Worm (Caenorhabditis elegans) whole organism, young adult: ENCODE results near the gene clec-163.

Source experiments
- B0336.3 ChIP-seq: fragments of 200-800 bp; sonication (Bioruptor generic); IDR thresholded peaks from 2 replicates; pipeline ENCODE4 v1.3.6; 2022; ENCODE audit warnings: missing genetic modification characterization, missing compliant biosample characterization
- F22D6.2 ChIP-seq: sonication (generic microtip); optimal IDR thresholded peaks from 2 replicates; lab custom pipeline; 2016; ENCODE audit warnings: mild to moderate bottlenecking, missing genetic modification characterization, missing compliant biosample characterization
- F23B12.7 ChIP-seq: sonication (generic microtip); optimal IDR thresholded peaks from 2 replicates; lab custom pipeline; 2017; ENCODE audit warnings: missing genetic modification characterization, mild to moderate bottlenecking, missing compliant biosample characterization, antibody characterized with exemption, moderate library complexity; ENCODE audit not compliant: insufficient read depth
- F39B2.1 ChIP-seq: fragments of 200-800 bp; sonication (Bioruptor generic); IDR thresholded peaks from 2 replicates; pipeline ENCODE4 v1.3.6; 2022; ENCODE audit warnings: missing genetic modification reagents, missing genetic modification characterization, missing compliant biosample characterization
- F52B5.7 ChIP-seq: sonication (generic microtip); optimal IDR thresholded peaks from 2 replicates; lab custom pipeline; 2016; ENCODE audit warnings: mild to moderate bottlenecking, missing genetic modification characterization, missing compliant biosample characterization
- K12H6.12 ChIP-seq: fragments of 200-800 bp; sonication (Bioruptor generic); optimal IDR thresholded peaks from 2 replicates; lab custom pipeline; 2018; ENCODE audit warnings: mild to moderate bottlenecking, missing genetic modification characterization, missing compliant biosample characterization
- T07F8.4 ChIP-seq: sonication (generic microtip); optimal IDR thresholded peaks from 2 replicates; lab custom pipeline; 2016; ENCODE audit warnings: mild to moderate bottlenecking, missing genetic modification characterization, moderate library complexity, missing compliant biosample characterization
- Y67H2A.10 ChIP-seq: fragments of 200-800 bp; sonication (Bioruptor generic); conservative IDR thresholded peaks from 2 replicates; pipeline ENCODE4 v1.3.6; 2022; ENCODE audit warnings: missing genetic modification reagents, missing genetic modification characterization, missing compliant biosample characterization
- ZK185.1 ChIP-seq: sonication (generic microtip); optimal IDR thresholded peaks from 2 replicates; lab custom pipeline; 2016; ENCODE audit warnings: mild to moderate bottlenecking, missing genetic modification characterization, missing compliant biosample characterization; ENCODE audit not compliant: poor library complexity, severe bottlenecking
- ama-1 ChIP-seq, 3 experiments: fragments of 150-350 bp in 1 of 3; sonication (generic microtip) in 2 of 3; optimal IDR thresholded peaks; 2 replicates each; lab custom pipeline; 2014 to 2018; ENCODE audit warnings: missing biosample characterization in 2 of 3, missing genetic modification characterization in 2 of 3, missing genetic modification reagents in 2 of 3
- aptf-2 ChIP-seq: fragments of 200-800 bp; sonication (Bioruptor generic); conservative IDR thresholded peaks from 2 replicates; pipeline ENCODE4 v1.3.6; 2022; ENCODE audit warnings: missing genetic modification reagents, missing genetic modification characterization, missing compliant biosample characterization
- attf-5 ChIP-seq: fragments of 200-800 bp; sonication (Bioruptor generic); optimal IDR thresholded peaks from 2 replicates; lab custom pipeline; 2018; ENCODE audit warnings: mild to moderate bottlenecking, missing genetic modification characterization, missing compliant biosample characterization
- ccch-3 ChIP-seq: fragments of 200-800 bp; sonication (Bioruptor generic); optimal IDR thresholded peaks from 2 replicates; lab custom pipeline; 2018; ENCODE audit warnings: mild to moderate bottlenecking, missing genetic modification characterization, missing compliant biosample characterization
- ceh-100 ChIP-seq: fragments of 200-800 bp; sonication (Bioruptor generic); IDR thresholded peaks from 2 replicates; pipeline ENCODE4 v1.3.6; 2022; ENCODE audit warnings: missing genetic modification reagents, missing genetic modification characterization, missing compliant biosample characterization
- ceh-27 ChIP-seq: fragments of 200-800 bp; sonication (Bioruptor generic); optimal IDR thresholded peaks from 2 replicates; lab custom pipeline; 2018; ENCODE audit warnings: mild to moderate bottlenecking, missing genetic modification characterization, moderate library complexity, missing compliant biosample characterization
- ceh-40 ChIP-seq: fragments of 200-800 bp; sonication (Bioruptor generic); IDR thresholded peaks from 2 replicates; pipeline ENCODE4 v1.3.6; 2022; ENCODE audit warnings: missing genetic modification characterization, missing compliant biosample characterization
- ceh-58 ChIP-seq: fragments of 200-800 bp; sonication (Bioruptor generic); IDR thresholded peaks from 2 replicates; pipeline ENCODE4 v1.3.6; 2022; ENCODE audit warnings: missing genetic modification characterization, missing compliant biosample characterization
- ceh-79 ChIP-seq: sonication (generic microtip); optimal IDR thresholded peaks from 2 replicates; lab custom pipeline; 2017; ENCODE audit warnings: mild to moderate bottlenecking, missing genetic modification characterization, missing compliant biosample characterization
- dpl-1 ChIP-seq: fragments of 150-350 bp; optimal IDR thresholded peaks from 2 replicates; lab custom pipeline; 2014; ENCODE audit warnings: missing biosample characterization, missing genetic modification reagents, missing genetic modification characterization
- efl-1 ChIP-seq: fragments of 150-350 bp; optimal IDR thresholded peaks from 2 replicates; lab custom pipeline; 2014; ENCODE audit warnings: missing biosample characterization, missing genetic modification reagents, missing genetic modification characterization
- egrh-3 ChIP-seq: fragments of 200-800 bp; sonication (Bioruptor generic); IDR thresholded peaks from 2 replicates; pipeline ENCODE4 v1.3.6; 2022; ENCODE audit warnings: missing genetic modification reagents, missing genetic modification characterization, missing compliant biosample characterization
- ekl-4 ChIP-seq: fragments of 200-800 bp; sonication (Bioruptor generic); IDR thresholded peaks from 2 replicates; pipeline ENCODE4 v1.3.6; 2022; ENCODE audit warnings: missing genetic modification reagents, missing genetic modification characterization, missing compliant biosample characterization
- ets-4 ChIP-seq: fragments of 200-800 bp; sonication (Bioruptor generic); optimal IDR thresholded peaks from 2 replicates; lab custom pipeline; 2018; ENCODE audit warnings: mild to moderate bottlenecking, missing genetic modification characterization, missing compliant biosample characterization
- him-1 ChIP-seq: sonication (generic microtip); optimal IDR thresholded peaks from 2 replicates; lab custom pipeline; 2016; ENCODE audit warnings: missing genotype, missing genetic modification reagents, missing genetic modification characterization, missing compliant biosample characterization
- hmg-20 ChIP-seq: fragments of 200-800 bp; sonication (Bioruptor generic); IDR thresholded peaks from 2 replicates; pipeline ENCODE4 v1.3.6; 2022; ENCODE audit warnings: missing genetic modification reagents, missing genetic modification characterization, missing compliant biosample characterization
- hsf-1 ChIP-seq: fragments of 200-800 bp; sonication (Bioruptor generic); IDR thresholded peaks from 2 replicates; pipeline ENCODE4 v1.3.6; 2022; ENCODE audit warnings: missing genetic modification reagents, missing genetic modification characterization, missing compliant biosample characterization
- lag-1 ChIP-seq: fragments of 200-800 bp; sonication (Bioruptor generic); IDR thresholded peaks from 2 replicates; pipeline ENCODE4 v1.3.6; 2022; ENCODE audit warnings: missing genetic modification reagents, missing genetic modification characterization, missing compliant biosample characterization
- let-526 ChIP-seq: fragments of 200-800 bp; sonication (Bioruptor generic); IDR thresholded peaks from 2 replicates; pipeline ENCODE4 v1.3.6; 2022; ENCODE audit warnings: missing genetic modification reagents, missing genetic modification characterization, missing compliant biosample characterization
- lin-26 ChIP-seq: fragments of 200-800 bp; sonication (Bioruptor generic); IDR thresholded peaks from 2 replicates; pipeline ENCODE4 v1.3.6; 2022; ENCODE audit warnings: missing genetic modification reagents, missing genetic modification characterization, missing compliant biosample characterization
- lin-35 ChIP-seq, 3 experiments: fragments of 150-350 bp in 2 of 3; sonication (generic microtip) in 1 of 3; optimal IDR thresholded peaks; 2 replicates each; lab custom pipeline; 2014 to 2018; ENCODE audit warnings: missing biosample characterization in 3 of 3, missing genetic modification characterization in 3 of 3, missing genetic modification reagents in 3 of 3
- lin-54 ChIP-seq: fragments of 200-800 bp; sonication (Bioruptor generic); optimal IDR thresholded peaks from 2 replicates; lab custom pipeline; 2018; ENCODE audit warnings: mild to moderate bottlenecking, missing genetic modification characterization, missing compliant biosample characterization
- madf-10 ChIP-seq: sonication (generic microtip); optimal IDR thresholded peaks from 2 replicates; lab custom pipeline; 2016; ENCODE audit warnings: mild to moderate bottlenecking, missing genetic modification characterization, missing compliant biosample characterization
- madf-8 ChIP-seq: fragments of 200-800 bp; sonication (Bioruptor generic); conservative IDR thresholded peaks from 2 replicates; pipeline ENCODE4 v1.3.6; 2022; ENCODE audit warnings: missing genetic modification reagents, missing genetic modification characterization, missing compliant biosample characterization
- nfya-1 ChIP-seq: sonication (generic microtip); optimal IDR thresholded peaks from 2 replicates; lab custom pipeline; 2017; ENCODE audit warnings: antibody characterized with exemption, missing compliant biosample characterization, missing genetic modification characterization, borderline replicate concordance; ENCODE audit not compliant: insufficient read depth
- nhr-90 ChIP-seq: sonication (generic microtip); optimal IDR thresholded peaks from 2 replicates; lab custom pipeline; 2016; ENCODE audit warnings: missing genotype, mild to moderate bottlenecking, missing genetic modification characterization, missing compliant biosample characterization
- rec-8 ChIP-seq, 2 experiments: sonication (generic microtip); optimal IDR thresholded peaks; 2 replicates each; lab custom pipeline; 2016; ENCODE audit warnings: mild to moderate bottlenecking in 2 of 2, missing genetic modification characterization in 2 of 2, missing genetic modification reagents in 2 of 2, missing genotype in 2 of 2, missing biosample characterization in 1 of 2, missing compliant biosample characterization in 1 of 2, moderate library complexity in 1 of 2
- rpc-1 ChIP-seq, 2 experiments: fragments of 150-350 bp in 1 of 2; sonication (generic microtip) in 1 of 2; optimal IDR thresholded peaks; 2 replicates each; lab custom pipeline; 2014 to 2018; ENCODE audit warnings: missing biosample characterization in 1 of 2, missing genetic modification characterization in 1 of 2, missing genetic modification reagents in 1 of 2, missing genotype in 1 of 2
- snpc-1.3 ChIP-seq: sonication (generic microtip); optimal IDR thresholded peaks from 2 replicates; lab custom pipeline; 2017; ENCODE audit warnings: missing genetic modification characterization, mild to moderate bottlenecking, missing compliant biosample characterization, antibody characterized with exemption, moderate library complexity, missing genotype, missing genetic modification reagents; ENCODE audit not compliant: insufficient read depth
- snpc-4 ChIP-seq, 5 experiments: fragments of 150-350 bp in 1 of 5; sonication (generic microtip) in 4 of 5; optimal IDR thresholded peaks; 2 replicates each; lab custom pipeline; 2014 to 2018; ENCODE audit warnings: missing genetic modification characterization in 5 of 5, missing biosample characterization in 3 of 5, antibody characterized with exemption in 2 of 5, mild to moderate bottlenecking in 2 of 5, missing compliant biosample characterization in 2 of 5, missing genotype in 2 of 5, moderate library complexity in 2 of 5, missing genetic modification reagents in 1 of 5
- tbx-9 ChIP-seq: sonication (generic microtip); optimal IDR thresholded peaks from 2 replicates; lab custom pipeline; 2016; ENCODE audit warnings: borderline replicate concordance, missing genetic modification characterization, inconsistent platforms, missing compliant biosample characterization
- tlf-1 ChIP-seq: fragments of 200-800 bp; sonication (Bioruptor generic); optimal IDR thresholded peaks from 2 replicates; lab custom pipeline; 2018; ENCODE audit warnings: mild to moderate bottlenecking, missing genetic modification characterization, missing compliant biosample characterization
- unc-62 ChIP-seq: fragments of 150-350 bp; optimal IDR thresholded peaks from 2 replicates; lab custom pipeline; 2014; ENCODE audit warnings: missing biosample characterization, missing genetic modification reagents, missing genetic modification characterization
- xnd-1 ChIP-seq: sonication (generic microtip); optimal IDR thresholded peaks from 2 replicates; lab custom pipeline; 2016; ENCODE audit warnings: missing genotype, missing genetic modification reagents, missing genetic modification characterization, missing compliant biosample characterization
- ztf-18 ChIP-seq: sonication (generic microtip); optimal IDR thresholded peaks from 2 replicates; lab custom pipeline; 2016; ENCODE audit warnings: missing genotype, mild to moderate bottlenecking, missing genetic modification characterization, missing compliant biosample characterization
- ztf-3 ChIP-seq: fragments of 200-800 bp; sonication (Bioruptor generic); optimal IDR thresholded peaks from 2 replicates; lab custom pipeline; 2018; ENCODE audit warnings: mild to moderate bottlenecking, missing genetic modification characterization, missing compliant biosample characterization

The clec-163 gene

ce11 chrIII:10816800-10817418, 22.8 kb downstream of the clec-163 start, which contains the start of gene sca-1 (continued):
- no peak for TF ChIP-seq lin-26 (GFP tag; lab: Robert Waterston, UW)
- TF ChIP-seq tbx-9 (tag; lab: Kevin White, UChicago): no peak
- TF ChIP-seq madf-10 (tag; lab: Kevin White, UChicago): no peak
- TF ChIP-seq ama-1 (optimal IDR thresholded peaks at IDR 0.05; lab: Kevin White, UChicago): no peak
- no peak for TF ChIP-seq ama-1 (GFP tag; optimal IDR thresholded peaks at IDR 0.05; lab: Kevin White, UChicago)
- no peak for TF ChIP-seq ztf-3 (GFP tag; lab: Kevin White, UChicago)
- TF ChIP-seq F23B12.7 (tag; lab: Kevin White, UChicago): no peak
- no peak for TF ChIP-seq rec-8 (tag; optimal IDR thresholded peaks at IDR 0.05; lab: Kevin White, UChicago)
- no peak for TF ChIP-seq hmg-20 (GFP tag; lab: Robert Waterston, UW)
- TF ChIP-seq egrh-3 (GFP tag; lab: Robert Waterston, UW): peak; percentile 56; the same call in 1 of the 2 replicates
- TF ChIP-seq unc-62 (GFP tag; lab: Kevin White, UChicago): no peak
- TF ChIP-seq lin-54: no peak
- no peak for TF ChIP-seq K12H6.12
- no peak for TF ChIP-seq rpc-1 (optimal IDR thresholded peaks at IDR 0.05; lab: Kevin White, UChicago)
- no peak for TF ChIP-seq rpc-1 (tag; optimal IDR thresholded peaks at IDR 0.05; lab: Kevin White, UChicago)
- TF ChIP-seq lag-1 (GFP tag; lab: Robert Waterston, UW): no peak
- TF ChIP-seq ceh-100 (GFP tag; lab: Robert Waterston, UW): no peak
- TF ChIP-seq madf-8 (GFP tag; lab: Robert Waterston, UW): no peak

- no peak for TF ChIP-seq him-1 (tag; lab: Kevin White, UChicago)
- peak; percentile 66 for TF ChIP-seq ceh-27 (GFP tag; lab: Kevin White, UChicago)
- TF ChIP-seq snpc-4 (GFP tag; optimal IDR thresholded peaks at IDR 0.05; lab: Kevin White, UChicago): peak; percentile 5
- TF ChIP-seq snpc-4 (tag; optimal IDR thresholded peaks at IDR 0.05; lab: Kevin White, UChicago): peak in 2 of 4 experiments; percentile 30 to 31
- TF ChIP-seq ekl-4 (GFP tag; lab: Robert Waterston, UW): peak; percentile 50; the same call in 1 of the 2 replicates
- TF ChIP-seq B0336.3: no peak
- peak; percentile 74 for TF ChIP-seq hsf-1
- TF ChIP-seq ceh-79 (tag; lab: Kevin White, UChicago): no peak
- 0 out of 2 replicates have a peak, but pooled peaks have one; percentile 4 for TF ChIP-seq F39B2.1 (GFP tag; lab: Robert Waterston, UW)
- TF ChIP-seq nfya-1 (tag; lab: Kevin White, UChicago): no peak
- TF ChIP-seq T07F8.4 (tag; lab: Kevin White, UChicago): no peak
- peak in 1 of 3 experiments; percentile 18 for TF ChIP-seq lin-35 (GFP tag; optimal IDR thresholded peaks at IDR 0.05; lab: Kevin White, UChicago)
- TF ChIP-seq ceh-58 (GFP tag; lab: Robert Waterston, UW): no peak
- TF ChIP-seq tlf-1 (GFP tag; lab: Kevin White, UChicago): peak; percentile 4
- TF ChIP-seq aptf-2 (GFP tag; lab: Robert Waterston, UW): no peak
- no peak for TF ChIP-seq snpc-1.3
- TF ChIP-seq xnd-1: no peak
- peak; percentile 14; the same call in 1 of the 2 replicates for TF ChIP-seq let-526 (GFP tag; lab: Robert Waterston, UW)
- peak; percentile 49 for TF ChIP-seq attf-5 (GFP tag; lab: Kevin White, UChicago)
- TF ChIP-seq nhr-90 (tag; lab: Kevin White, UChicago): peak; percentile 14
- no peak for TF ChIP-seq ceh-40 (GFP tag; lab: Robert Waterston, UW)
- TF ChIP-seq ztf-18 (tag; lab: Kevin White, UChicago): peak; percentile 19
- TF ChIP-seq dpl-1: no peak
- TF ChIP-seq F52B5.7 (tag; lab: Kevin White, UChicago): no peak
- TF ChIP-seq ets-4 (GFP tag; lab: Kevin White, UChicago): no peak
- TF ChIP-seq ZK185.1 (tag; lab: Kevin White, UChicago): peak; percentile 69
- no peak for TF ChIP-seq Y67H2A.10
- no peak for TF ChIP-seq madf-8 (GFP tag; lab: Robert Waterston, UW)
- no peak for TF ChIP-seq F22D6.2 (tag; lab: Kevin White, UChicago)
- TF ChIP-seq efl-1 (GFP tag; lab: Kevin White, UChicago): no peak
- no peak for TF ChIP-seq ccch-3 (GFP tag; lab: Kevin White, UChicago)
These were observed 24.2 kb downstream of the clec-163 start for ce11 chrIII:10818364-10818763.
